Fruit fly (Drosophila melanogaster) whole organism, embryonic: ENCODE data around the gene CG3652.

ENCODE experiments used
- Abd-B ChIP-seq: fragments of 200-800 bp; sonication (Bioruptor generic); optimal IDR thresholded peaks from 2 replicates; lab custom pipeline; 2018; ENCODE audit warnings: missing biosample characterization, mild to moderate bottlenecking, missing genetic modification characterization, moderate library complexity
- Atf3 ChIP-seq: fragments of 200-800 bp; sonication (Bioruptor generic); optimal IDR thresholded peaks from 3 replicates; lab custom pipeline; 2016; ENCODE audit warnings: missing biosample characterization, missing genetic modification characterization
- CG10267 ChIP-seq: fragments of 200-800 bp; sonication (Bioruptor generic); optimal IDR thresholded peaks from 2 replicates; lab custom pipeline; 2018; ENCODE audit warnings: missing biosample characterization, mild to moderate bottlenecking, missing genetic modification characterization, moderate library complexity
- CG10543 ChIP-seq: fragments of 200-800 bp; sonication (Bioruptor generic); optimal IDR thresholded peaks from 3 replicates; lab custom pipeline; 2017; ENCODE audit warnings: missing biosample characterization, mild to moderate bottlenecking, missing genetic modification characterization, moderate library complexity
- CG11085 ChIP-seq: fragments of 200-800 bp; sonication (Bioruptor generic); IDR thresholded peaks from 2 replicates; pipeline ENCODE4 v1.3.6; 2022; ENCODE audit warnings: missing biosample characterization, missing genetic modification characterization
- CG11560 ChIP-seq: fragments of 200-800 bp; sonication (Bioruptor generic); IDR thresholded peaks from 3 replicates; pipeline ENCODE4 v1.3.6; 2022; ENCODE audit warnings: missing biosample characterization, missing genetic modification characterization
- CG12299 ChIP-seq: fragments of 200-800 bp; sonication (Bioruptor generic); optimal IDR thresholded peaks from 2 replicates; lab custom pipeline; 2018; ENCODE audit warnings: missing biosample characterization, mild to moderate bottlenecking, missing genetic modification characterization
- CG13296 ChIP-seq: fragments of 200-800 bp; sonication (Bioruptor generic); optimal IDR thresholded peaks from 3 replicates; lab custom pipeline; 2018; ENCODE audit warnings: missing biosample characterization, mild to moderate bottlenecking, missing genetic modification characterization
- CG13775 ChIP-seq: fragments of 200-800 bp; sonication (Bioruptor generic); optimal IDR thresholded peaks from 3 replicates; lab custom pipeline; 2017; ENCODE audit warnings: missing biosample characterization, mild to moderate bottlenecking, missing genetic modification characterization
- CG15073 ChIP-seq: fragments of 200-800 bp; sonication (Bioruptor generic); optimal IDR thresholded peaks from 2 replicates; lab custom pipeline; 2016; ENCODE audit warnings: missing biosample characterization, missing genetic modification characterization
- CG15514 ChIP-seq: fragments of 200-800 bp; sonication (Bioruptor generic); optimal IDR thresholded peaks from 3 replicates; lab custom pipeline; 2017; ENCODE audit warnings: missing biosample characterization, missing genetic modification characterization, mild to moderate bottlenecking, moderate library complexity, missing genetic modification reagents
- CG15601 ChIP-seq: fragments of 200-800 bp; sonication (Bioruptor generic); optimal IDR thresholded peaks from 3 replicates; lab custom pipeline; 2019; ENCODE audit warnings: missing biosample characterization, mild to moderate bottlenecking, missing genetic modification characterization, moderate library complexity
- CG1603 ChIP-seq: fragments of 200-800 bp; sonication (Bioruptor generic); optimal IDR thresholded peaks from 2 replicates; lab custom pipeline; 2019; ENCODE audit warnings: missing biosample characterization, mild to moderate bottlenecking, missing genetic modification characterization, moderate library complexity
- CG17612 ChIP-seq: fragments of 200-800 bp; sonication (Bioruptor generic); IDR thresholded peaks from 2 replicates; pipeline ENCODE4 v1.3.6; 2022; ENCODE audit warnings: missing biosample characterization, missing genetic modification characterization
- CG18011 ChIP-seq: fragments of 200-800 bp; sonication (Bioruptor generic); optimal IDR thresholded peaks from 2 replicates; lab custom pipeline; 2017; ENCODE audit warnings: missing biosample characterization, missing genetic modification characterization, mild to moderate bottlenecking, moderate library complexity, missing genotype
- CG30020 ChIP-seq: fragments of 200-800 bp; optimal IDR thresholded peaks from 2 replicates; lab custom pipeline; 2019; ENCODE audit warnings: missing biosample characterization, mild to moderate bottlenecking, missing genetic modification characterization, moderate library complexity
- CG33557 ChIP-seq: fragments of 200-800 bp; sonication (Bioruptor generic); optimal IDR thresholded peaks from 2 replicates; lab custom pipeline; 2019; ENCODE audit warnings: missing biosample characterization, mild to moderate bottlenecking, missing genetic modification characterization, moderate library complexity
- CG3726 ChIP-seq: fragments of 200-800 bp; sonication (Bioruptor generic); IDR thresholded peaks from 3 replicates; pipeline ENCODE4, ENCODE4 v1.3.6; 2022; ENCODE audit warnings: missing biosample characterization, missing genetic modification characterization
- CG4617 ChIP-seq: fragments of 200-800 bp; sonication (Bioruptor generic); optimal IDR thresholded peaks from 3 replicates; lab custom pipeline; 2016; ENCODE audit warnings: missing biosample characterization, missing genetic modification characterization, borderline replicate concordance
- CG7745 ChIP-seq: fragments of 200-800 bp; sonication (Bioruptor generic); optimal IDR thresholded peaks from 2 replicates; lab custom pipeline; 2018; ENCODE audit warnings: missing biosample characterization, mild to moderate bottlenecking, missing genetic modification characterization, moderate library complexity
- CG9932 ChIP-seq: fragments of 200-800 bp; sonication (Bioruptor generic); IDR thresholded peaks from 2 replicates; pipeline ENCODE4 v1.3.6; 2022; ENCODE audit warnings: missing biosample characterization, missing genetic modification characterization
- CTCF ChIP-seq: fragments of 200-800 bp; sonication (Bioruptor generic); optimal IDR thresholded peaks from 2 replicates; lab custom pipeline; 2017; ENCODE audit warnings: missing biosample characterization, mild to moderate bottlenecking, missing genetic modification characterization, moderate library complexity
- Chrac-16 ChIP-seq: fragments of 200-800 bp; sonication (Bioruptor generic); optimal IDR thresholded peaks from 3 replicates; lab custom pipeline; 2016; ENCODE audit warnings: missing biosample characterization, missing genetic modification characterization
- D ChIP-seq, 2 experiments: fragments of 200-800 bp in 1 of 2; fragments of >200 bp in 1 of 2; sonication (Bioruptor generic) in 1 of 2; optimal IDR thresholded peaks; 2 replicates in 1 of 2; 3 replicates in 1 of 2; lab custom pipeline; 2017; ENCODE audit warnings: mild to moderate bottlenecking in 1 of 2, missing biosample characterization in 1 of 2, missing genetic modification characterization in 1 of 2, missing genetic modification reagents in 1 of 2
- Dref ChIP-seq: fragments of 200-800 bp; sonication (Bioruptor generic); IDR thresholded peaks from 2 replicates; pipeline ENCODE4 v1.3.6; 2022; ENCODE audit warnings: missing biosample characterization, missing genetic modification characterization
- E2f2 ChIP-seq: fragments of 200-800 bp; sonication (Bioruptor generic); IDR thresholded peaks from 2 replicates; pipeline ENCODE4 v1.3.6; 2022; ENCODE audit warnings: missing biosample characterization, missing genetic modification characterization
- Ets65A ChIP-seq: fragments of 200-800 bp; sonication (Bioruptor generic); peaks from one replicate; lab custom pipeline; 2016; ENCODE audit warnings: missing biosample characterization, missing genetic modification characterization
- HmgD ChIP-seq: fragments of 200-800 bp; sonication (Bioruptor generic); optimal IDR thresholded peaks from 3 replicates; lab custom pipeline; 2016; ENCODE audit warnings: missing biosample characterization, missing genetic modification characterization
- Lpt ChIP-seq: fragments of >200 bp; optimal IDR thresholded peaks from 2 replicates; lab custom pipeline; 2018; ENCODE audit warnings: missing biosample characterization, missing genetic modification characterization
- Neu2 ChIP-seq: fragments of 200-800 bp; sonication (Bioruptor generic); optimal IDR thresholded peaks from 3 replicates; lab custom pipeline; 2016; ENCODE audit warnings: missing biosample characterization, missing genetic modification characterization, borderline replicate concordance
- Opbp ChIP-seq: fragments of 200-800 bp; sonication (Bioruptor generic); IDR thresholded peaks from 3 replicates; pipeline ENCODE4 v1.3.6; 2022; ENCODE audit warnings: missing biosample characterization, missing genetic modification characterization; ENCODE audit not compliant: partially characterized antibody
- Pdp1 ChIP-seq, 2 experiments: fragments of 200-800 bp; sonication (Bioruptor generic); optimal IDR thresholded peaks; 3 replicates each; lab custom pipeline; 2016; ENCODE audit warnings: missing biosample characterization in 2 of 2, missing genetic modification characterization in 2 of 2, mild to moderate bottlenecking in 1 of 2, moderate library complexity in 1 of 2
- TFAM ChIP-seq: fragments of 200-800 bp; sonication (Bioruptor generic); optimal IDR thresholded peaks from 2 replicates; lab custom pipeline; 2017; ENCODE audit warnings: missing biosample characterization, missing genetic modification characterization, inconsistent platforms
- al ChIP-seq: fragments of 200-800 bp; sonication (Bioruptor generic); IDR thresholded peaks from 2 replicates; pipeline ENCODE4 v1.3.6; 2022; ENCODE audit warnings: missing biosample characterization, missing genetic modification characterization
- cas ChIP-seq: fragments of 200-800 bp; sonication (Bioruptor generic); IDR thresholded peaks from 2 replicates; pipeline ENCODE4 v1.3.6; 2022; ENCODE audit warnings: missing biosample characterization, missing genetic modification characterization
- cwo ChIP-seq: fragments of 200-800 bp; sonication (Bioruptor generic); optimal IDR thresholded peaks from 3 replicates; lab custom pipeline; 2017; ENCODE audit warnings: missing biosample characterization, missing genetic modification characterization, mild to moderate bottlenecking, moderate library complexity, missing genetic modification reagents
- en ChIP-seq: fragments of 200-800 bp; sonication (Bioruptor generic); optimal IDR thresholded peaks from 2 replicates; lab custom pipeline; 2016; ENCODE audit warnings: missing biosample characterization, missing genetic modification characterization
- ken ChIP-seq: fragments of 200-800 bp; sonication (Bioruptor generic); IDR thresholded peaks from 3 replicates; pipeline ENCODE4 v1.3.6; 2022; ENCODE audit warnings: missing biosample characterization, missing genetic modification characterization
- knrl ChIP-seq: fragments of 200-800 bp; sonication (Bioruptor generic); IDR thresholded peaks from 3 replicates; pipeline ENCODE4 v1.3.6; 2022; ENCODE audit warnings: missing biosample characterization, missing genetic modification characterization; ENCODE audit not compliant: partially characterized antibody
- lab ChIP-seq: fragments of 200-800 bp; sonication (Bioruptor generic); optimal IDR thresholded peaks from 3 replicates; lab custom pipeline; 2017; ENCODE audit warnings: missing biosample characterization, missing genetic modification characterization, mild to moderate bottlenecking, moderate library complexity, missing genetic modification reagents
- lilli ChIP-seq: fragments of 200-800 bp; sonication (Bioruptor generic); optimal IDR thresholded peaks from 3 replicates; lab custom pipeline; 2016; ENCODE audit warnings: missing biosample characterization, missing genetic modification characterization
- lola ChIP-seq, 3 experiments: fragments of >200 bp in 2 of 3; fragments of 200-800 bp in 1 of 3; sonication (Bioruptor generic) in 1 of 3; optimal IDR thresholded peaks; 2 replicates each; lab custom pipeline; 2017 to 2019; ENCODE audit warnings: missing biosample characterization in 3 of 3, missing genetic modification characterization in 3 of 3, mild to moderate bottlenecking in 1 of 3, moderate library complexity in 1 of 3
- sisA ChIP-seq: fragments of 200-800 bp; sonication (Bioruptor generic); IDR thresholded peaks from 2 replicates; pipeline ENCODE4 v1.3.6; 2022; ENCODE audit warnings: missing biosample characterization, missing genetic modification characterization
- slp2 ChIP-seq: fragments of 200-800 bp; sonication (Bioruptor generic); optimal IDR thresholded peaks from 2 replicates; lab custom pipeline; 2016; ENCODE audit warnings: missing biosample characterization, missing genetic modification characterization
- sqz ChIP-seq: fragments of 200-800 bp; sonication (Bioruptor generic); optimal IDR thresholded peaks from 3 replicates; lab custom pipeline; 2018; ENCODE audit warnings: missing biosample characterization, mild to moderate bottlenecking, missing genetic modification characterization
- tll ChIP-seq, 2 experiments: fragments of 200-800 bp in 1 of 2; fragments of >200 bp in 1 of 2; sonication (Bioruptor generic) in 1 of 2; optimal IDR thresholded peaks; 2 replicates each; lab custom pipeline; 2017 to 2019; ENCODE audit warnings: missing biosample characterization in 2 of 2, missing genetic modification characterization in 2 of 2, mild to moderate bottlenecking in 1 of 2, moderate library complexity in 1 of 2
- tna ChIP-seq: fragments of 200-800 bp; sonication (Bioruptor generic); IDR thresholded peaks from 2 replicates; pipeline ENCODE4 v1.3.6; 2022; ENCODE audit warnings: missing biosample characterization, missing genetic modification characterization; ENCODE audit not compliant: partially characterized antibody
- trh ChIP-seq: fragments of 200-800 bp; sonication (Bioruptor generic); optimal IDR thresholded peaks from 2 replicates; lab custom pipeline; 2016; ENCODE audit warnings: missing biosample characterization, missing genetic modification characterization
- zfh2 ChIP-seq: fragments of 200-800 bp; sonication (Bioruptor generic); optimal IDR thresholded peaks from 2 replicates; lab custom pipeline; 2016; ENCODE audit warnings: missing biosample characterization, missing genetic modification characterization

CG3652 gene

dm6 chr2L:4393842-4394421 is at the start of gene CG3652 (continued):
- TF ChIP-seq Neu2 (GFP tag; lab: Kevin White, UChicago) (no peak), CG9932 (peak; percentile 30; the same call in 1 of the 2 replicates), en (GFP tag; lab: Kevin White, UChicago) (no peak), Atf3 (GFP tag; lab: Kevin White, UChicago) (peak; percentile 26), CG30020 (peak; percentile 53), CG1603 (tag; lab: Kevin White, UChicago) (no peak), al (GFP tag; lab: Robert Waterston, UW) (peak; percentile 20; the same call in 1 of the 2 replicates), ken (GFP tag; lab: Robert Waterston, UW) (no peak), D (optimal IDR thresholded peaks at IDR 0.05; lab: Kevin White, UChicago) (no peak), D (GFP tag; optimal IDR thresholded peaks at IDR 0.05; lab: Kevin White, UChicago) (no peak), sisA (no peak), cwo (GFP tag; lab: Kevin White, UChicago) (no peak), lab (GFP tag; lab: Kevin White, UChicago) (no peak), lola (GFP tag; optimal IDR thresholded peaks at IDR 0.05; lab: Kevin White, UChicago) (peak in 1 of 3 experiments; percentile 29), CG17612 (GFP tag; lab: Robert Waterston, UW) (no peak), zfh2 (GFP tag; lab: Kevin White, UChicago) (peak; percentile 53), Abd-B (GFP tag; lab: Kevin White, UChicago) (peak; percentile 42), sqz (GFP tag; lab: Kevin White, UChicago) (no peak), CG18011 (no peak), CG10267 (peak; percentile 62), HmgD (GFP tag; lab: Kevin White, UChicago) (peak; percentile 27), CG15514 (peak; percentile 42), CG11560 (no peak), CTCF (GFP tag; lab: Kevin White, UChicago) (peak; percentile 60), knrl (GFP tag; lab: Robert Waterston, UW) (peak; percentile 47; the same call in 2 of the 3 replicates), lilli (GFP tag; lab: Kevin White, UChicago) (peak; percentile 61), cas (no peak), Ets65A (GFP tag; lab: Kevin White, UChicago) (peak; percentile 43), CG11085 (GFP tag; lab: Robert Waterston, UW) (no peak), Pdp1 (GFP tag; optimal IDR thresholded peaks at IDR 0.05; lab: Kevin White, UChicago) (peak in 1 of 2 experiments; percentile 25), CG12299 (tag; lab: Kevin White, UChicago) (no peak), CG33557 (GFP tag; lab: Kevin White, UChicago) (no peak), Chrac-16 (peak; percentile 43), TFAM (GFP tag; lab: Kevin White, UChicago) (no peak), CG4617 (peak; percentile 67), CG13775 (GFP tag; lab: Kevin White, UChicago) (peak; percentile 9), Opbp (GFP tag; lab: Robert Waterston, UW) (0 out of 3 replicates have a peak, but pooled peaks have one; percentile 14), CG3726 (no peak), E2f2 (GFP tag; lab: Robert Waterston, UW) (peak; percentile 72), trh (no peak), CG7745 (tag; lab: Kevin White, UChicago) (no peak), tll (GFP tag; optimal IDR thresholded peaks at IDR 0.05; lab: Kevin White, UChicago) (no peak), Lpt (GFP tag; lab: Kevin White, UChicago) (no peak), Dref (GFP tag; lab: Robert Waterston, UW) (peak; percentile 75), CG15601 (no peak), CG13296 (GFP tag; lab: Kevin White, UChicago) (no peak), CG15073 (GFP tag; lab: Kevin White, UChicago) (no peak), slp2 (GFP tag; lab: Kevin White, UChicago) (peak; percentile 47), tna (GFP tag; lab: Robert Waterston, UW) (no peak), CG10543 (GFP tag; lab: Kevin White, UChicago) (no peak)
